Fruit fly (Drosophila melanogaster): Measurements from ENCODE around the gene mei-38.

The mei-38 gene

DNA sequence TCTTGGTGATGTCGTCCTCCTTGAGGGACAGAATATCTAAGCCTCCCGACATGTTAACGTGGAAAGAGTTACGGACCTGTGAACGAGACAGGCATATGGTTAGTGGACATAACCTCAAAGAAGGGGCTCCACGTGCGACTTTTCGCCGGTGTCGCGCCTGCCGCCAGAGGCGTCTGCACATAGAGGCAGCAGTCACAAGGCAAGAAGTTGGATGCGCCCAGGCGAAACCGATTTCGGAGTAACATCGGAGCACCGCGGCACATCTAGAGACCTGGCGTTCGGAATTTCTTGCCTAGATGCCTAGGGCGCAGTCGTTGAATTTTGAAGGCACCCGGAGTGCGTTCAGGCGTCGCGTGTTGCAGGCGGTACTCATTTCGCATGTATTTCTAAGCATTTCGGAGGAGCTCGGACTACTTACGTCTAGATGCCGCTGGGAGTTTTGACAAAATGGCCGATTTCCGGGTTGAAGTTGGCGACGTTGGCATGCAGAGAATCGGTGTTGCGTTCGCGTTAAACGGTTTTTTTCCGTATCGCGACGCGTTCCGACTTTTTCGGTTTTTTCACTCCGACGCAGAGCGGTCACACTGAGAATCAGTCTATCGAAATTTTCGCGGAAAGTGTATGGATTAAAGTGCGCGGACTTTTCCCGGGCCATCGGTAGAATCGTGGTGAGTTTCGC lies 6.1 kb downstream of the mei-38 start, which contains the start of the genes sta and inc (continued):
- TF ChIP-seq eve (GFP tag; optimal IDR thresholded peaks at IDR 0.05) (no peak), pnt (GFP tag; optimal IDR thresholded peaks at IDR 0.05) (no peak), Dp (GFP tag; optimal IDR thresholded peaks at IDR 0.05) (peak; percentile 90), crol (GFP tag; IDR thresholded peaks at IDR 0.05) (no peak), bowl (GFP tag; IDR thresholded peaks at IDR 0.05) (peak; percentile 55; the same call in 1 of the 2 replicates), CG12155 (GFP tag; optimal IDR thresholded peaks at IDR 0.05) (peak; percentile 34), CG2712 (tag; optimal IDR thresholded peaks at IDR 0.05) (peak; percentile 69), Doc2 (GFP tag; IDR thresholded peaks at IDR 0.05) (no peak), Asciz (GFP tag; optimal IDR thresholded peaks at IDR 0.05) (peak; percentile 65), repo (GFP tag; optimal IDR thresholded peaks at IDR 0.05) (peak; percentile 54), kni (GFP tag; optimal IDR thresholded peaks at IDR 0.05) (peak; percentile 64), CG8290 (GFP tag; optimal IDR thresholded peaks at IDR 0.05) (peak; percentile 34), CG8290 (tag; optimal IDR thresholded peaks at IDR 0.05) (peak in 1 of 2 experiments; percentile 91), psq (GFP tag; optimal IDR thresholded peaks at IDR 0.05) (no peak), esg (GFP tag; conservative IDR thresholded peaks at IDR 0.05) (no peak), ssp (GFP tag; IDR thresholded peaks at IDR 0.05) (0 out of 2 replicates have a peak, but pooled peaks have one; percentile 6), tap (tag; optimal IDR thresholded peaks at IDR 0.05) (peak; percentile 35), CG2120 (GFP tag; optimal IDR thresholded peaks at IDR 0.05) (peak; percentile 60), Six4 (GFP tag; optimal IDR thresholded peaks at IDR 0.05) (peak; percentile 22), Ets97D (GFP tag; optimal IDR thresholded peaks at IDR 0.05) (peak; percentile 98), sna (GFP tag; IDR thresholded peaks at IDR 0.05; ENCODE audit: partially characterized antibody) (peak; percentile 44), CG15269 (tag; optimal IDR thresholded peaks at IDR 0.05) (peak; percentile 60), h (optimal IDR thresholded peaks at IDR 0.05) (no peak), hbn (GFP tag; IDR thresholded peaks at IDR 0.05; ENCODE audit: partially characterized antibody) (peak; percentile 57), bcd (GFP tag; optimal IDR thresholded peaks at IDR 0.05) (peak; percentile 85), CG10431 (GFP tag; optimal IDR thresholded peaks at IDR 0.05) (peak; percentile 91), CG5245 (GFP tag; optimal IDR thresholded peaks at IDR 0.05) (peak; percentile 58), slbo (GFP tag; IDR thresholded peaks at IDR 0.05) (peak; percentile 47; the same call in 1 of the 2 replicates), PHDP (tag; optimal IDR thresholded peaks at IDR 0.05) (peak; percentile 79), CG17359 (tag; optimal IDR thresholded peaks at IDR 0.05) (peak; percentile 67), CG3847 (GFP tag; IDR thresholded peaks at IDR 0.05) (peak; percentile 68), ac (GFP tag; optimal IDR thresholded peaks at IDR 0.05) (peak; percentile 37), CG15479 (GFP tag; optimal IDR thresholded peaks at IDR 0.05) (no peak), tup (GFP tag; optimal IDR thresholded peaks at IDR 0.05) (peak; percentile 17), gce (GFP tag; IDR thresholded peaks at IDR 0.05) (peak; percentile 58; the same call in 1 of the 3 replicates), CG6683 (GFP tag; optimal IDR thresholded peaks at IDR 0.05) (peak; percentile 56), CG8089 (GFP tag; optimal IDR thresholded peaks at IDR 0.05) (peak; percentile 45), fd3F (GFP tag; optimal IDR thresholded peaks at IDR 0.05) (peak; percentile 32), CG10267 (tag; optimal IDR thresholded peaks at IDR 0.05) (peak; percentile 94), dmrt11E (tag; optimal IDR thresholded peaks at IDR 0.05) (peak; percentile 37), pum (GFP tag; optimal IDR thresholded peaks at IDR 0.05) (peak; percentile 5), wek (GFP tag; optimal IDR thresholded peaks at IDR 0.05) (peak; percentile 76), Dip3 (GFP tag; optimal IDR thresholded peaks at IDR 0.05) (peak; percentile 8), gcm (GFP tag; optimal IDR thresholded peaks at IDR 0.05) (peak; percentile 67), chm (GFP tag; IDR thresholded peaks at IDR 0.05) (peak; percentile 61), bigmax (GFP tag; optimal IDR thresholded peaks at IDR 0.05) (peak; percentile 92), CG1792 (GFP tag; optimal IDR thresholded peaks at IDR 0.05) (peak; percentile 53), CG10543 (GFP tag; optimal IDR thresholded peaks at IDR 0.05) (peak; percentile 82), CG33557 (GFP tag; optimal IDR thresholded peaks at IDR 0.05) (peak; percentile 49), CG12744 (GFP tag; optimal IDR thresholded peaks at IDR 0.05) (no peak)
